Fruit fly (Drosophila melanogaster) ovary, adult (tissue): Measurements from ENCODE around the gene moon.
"Not testable (repeated sequence)": the region's sequence is repeated elsewhere in the genome, so short reads cannot be mapped to it uniquely, and the experiment has no call there.

ENCODE experiments used
- CG17801 ChIP-seq: fragments of 200-800 bp; optimal IDR thresholded peaks from 2 replicates; lab custom pipeline; 2019; ENCODE audit warnings: missing biosample characterization, mild to moderate bottlenecking, missing genetic modification characterization, moderate library complexity; ENCODE audit not compliant: partially characterized antibody

moon gene

dm6 chrX:12072718-12073117 lies at the start of gene moon:
Gene moon, minus strand, starts transcription at chrX:12072818.
- no peak for TF ChIP-seq CG17801 (GFP tag; lab: Kevin White, UChicago)

dm6 chrX:12119349-12119748 lies 46.7 kb upstream of the moon start:
- no peak for TF ChIP-seq CG17801 (GFP tag; lab: Kevin White, UChicago)

dm6 chrX:12106900-12107299 lies 34.3 kb upstream of the moon start, which contains the start of gene CG2750:
Gene CG2750, plus strand, starts transcription at chrX:12107200.
- TF ChIP-seq CG17801 (GFP tag; lab: Kevin White, UChicago): no peak

dm6 chrX:12104219-12104618 lies 31.6 kb upstream of the moon start:
- no peak for TF ChIP-seq CG17801 (GFP tag; lab: Kevin White, UChicago)

dm6 chrX:12103740-12104139 lies 31.1 kb upstream of the moon start, which contains the start of gene CG11356:
Gene CG11356, minus strand, starts transcription at chrX:12103840.
- no peak for TF ChIP-seq CG17801 (GFP tag; lab: Kevin White, UChicago)

dm6 chrX:12090195-12090784 lies 17.7 kb upstream of the moon start:
- no peak for TF ChIP-seq CG17801 (GFP tag; lab: Kevin White, UChicago)

dm6 chrX:12086925-12087324 lies 14.3 kb upstream of the moon start, which contains the start of gene CG15734:
Gene CG15734, minus strand, starts transcription at chrX:12087025.
- not testable (repeated sequence) for TF ChIP-seq CG17801 (GFP tag; lab: Kevin White, UChicago)

dm6 chrX:12085694-12086093 lies 13.1 kb upstream of the moon start:
- TF ChIP-seq CG17801 (GFP tag; lab: Kevin White, UChicago): no peak

- no peak for TF ChIP-seq CG17801 (GFP tag; lab: Kevin White, UChicago)
Observed at dm6 chrX:12084406-12084805, 11.8 kb upstream of the moon start.

- TF ChIP-seq CG17801 (GFP tag; lab: Kevin White, UChicago): no peak
Observed at dm6 chrX:12082244-12082643, 9.6 kb upstream of the moon start.

dm6 chrX:12076243-12076642 lies 3.6 kb upstream of the moon start:
- no peak for TF ChIP-seq CG17801 (GFP tag; lab: Kevin White, UChicago)

- TF ChIP-seq CG17801 (GFP tag; lab: Kevin White, UChicago): no peak
Observed at dm6 chrX:12075569-12075968, 3.0 kb upstream of the moon start.

dm6 chrX:12073637-12074036 lies 1.0 kb upstream of the moon start:
- TF ChIP-seq CG17801 (GFP tag; lab: Kevin White, UChicago): no peak

- no peak for TF ChIP-seq CG17801 (GFP tag; lab: Kevin White, UChicago)
Observed at dm6 chrX:12070137-12070536, 2.5 kb downstream of the moon start, which contains the start of gene CG34323. Gene CG34323, plus strand, starts transcription at chrX:12070437.

- TF ChIP-seq CG17801 (GFP tag; lab: Kevin White, UChicago): no peak
Observed at dm6 chrX:12059495-12059894, 13.1 kb downstream of the moon start, which contains the start of gene Muc11A. Gene Muc11A, plus strand, starts transcription at chrX:12059795.

- TF ChIP-seq CG17801 (GFP tag; lab: Kevin White, UChicago): no peak
Observed at dm6 chrX:12056535-12056934, 16.1 kb downstream of the moon start, which contains the start of gene Uch-L5R. Gene Uch-L5R, minus strand, starts transcription at chrX:12056635.
